Fruit fly (Drosophila melanogaster) whole organism, embryonic: ENCODE measurements around the gene Ten-m.

Experiments used
- Aef1 ChIP-seq: fragments of 200-800 bp; sonication (Bioruptor generic); IDR thresholded peaks from 3 replicates; pipeline ENCODE4 v1.3.6; 2022; ENCODE audit warnings: missing biosample characterization, missing genetic modification characterization
- Atf6 ChIP-seq: fragments of 200-800 bp; sonication (Bioruptor generic); IDR thresholded peaks from 2 replicates; pipeline ENCODE4 v1.3.6; 2022; ENCODE audit warnings: missing biosample characterization, missing genetic modification characterization
- Blimp-1 ChIP-seq: fragments of 200-800 bp; sonication (Bioruptor generic); optimal IDR thresholded peaks from 3 replicates; lab custom pipeline; 2018; ENCODE audit warnings: missing biosample characterization, missing genetic modification characterization, mild to moderate bottlenecking, moderate library complexity, missing genetic modification reagents
- Bteb2 ChIP-seq: fragments of 200-800 bp; sonication (Bioruptor generic); optimal IDR thresholded peaks from 2 replicates; lab custom pipeline; 2016; ENCODE audit warnings: missing biosample characterization, missing genetic modification characterization
- CG10979 ChIP-seq: fragments of 200-800 bp; sonication (Bioruptor generic); optimal IDR thresholded peaks from 2 replicates; lab custom pipeline; 2018; ENCODE audit warnings: missing biosample characterization, mild to moderate bottlenecking, missing genetic modification characterization, moderate library complexity
- CG11456 ChIP-seq: fragments of 200-800 bp; sonication (Bioruptor generic); IDR thresholded peaks from 3 replicates; pipeline ENCODE4 v1.3.6; 2022; ENCODE audit warnings: missing biosample characterization, missing genetic modification characterization
- CG12769 ChIP-seq: fragments of 200-800 bp; sonication (Bioruptor generic); optimal IDR thresholded peaks from 2 replicates; lab custom pipeline; 2019; ENCODE audit warnings: missing biosample characterization, mild to moderate bottlenecking, missing genetic modification characterization, moderate library complexity
- CG15601 ChIP-seq: fragments of 200-800 bp; sonication (Bioruptor generic); optimal IDR thresholded peaks from 3 replicates; lab custom pipeline; 2019; ENCODE audit warnings: missing biosample characterization, mild to moderate bottlenecking, missing genetic modification characterization, moderate library complexity
- CG17802 ChIP-seq: fragments of 200-800 bp; sonication (Bioruptor generic); optimal IDR thresholded peaks from 2 replicates; lab custom pipeline; 2018; ENCODE audit warnings: missing biosample characterization, mild to moderate bottlenecking, missing genetic modification characterization, moderate library complexity
- CG17912 ChIP-seq: fragments of 200-800 bp; sonication (Bioruptor generic); optimal IDR thresholded peaks from 2 replicates; lab custom pipeline; 2018; ENCODE audit warnings: missing biosample characterization, mild to moderate bottlenecking, missing genetic modification characterization
- CG31441 ChIP-seq: fragments of 200-800 bp; sonication (Bioruptor generic); IDR thresholded peaks from 2 replicates; pipeline ENCODE4 v1.3.6; 2022; ENCODE audit warnings: missing biosample characterization, missing genetic modification characterization
- CG3163 ChIP-seq: fragments of 200-800 bp; sonication (Bioruptor generic); optimal IDR thresholded peaks from 3 replicates; lab custom pipeline; 2016; ENCODE audit warnings: missing biosample characterization, missing genetic modification characterization
- CG32532 ChIP-seq: fragments of 200-800 bp; sonication (Bioruptor generic); IDR thresholded peaks from 2 replicates; pipeline ENCODE4 v1.3.6; 2022; ENCODE audit warnings: missing biosample characterization, missing genetic modification characterization
- CG3281 ChIP-seq: fragments of 200-800 bp; sonication (Bioruptor generic); optimal IDR thresholded peaks from 3 replicates; lab custom pipeline; 2017; ENCODE audit warnings: missing biosample characterization, mild to moderate bottlenecking, missing genetic modification characterization
- CG4404 ChIP-seq: fragments of 200-800 bp; sonication (Bioruptor generic); IDR thresholded peaks from 2 replicates; pipeline ENCODE4 v1.3.6; 2022; ENCODE audit warnings: missing biosample characterization, missing genetic modification characterization
- CG5245 ChIP-seq: fragments of 200-800 bp; sonication (Bioruptor generic); optimal IDR thresholded peaks from 3 replicates; lab custom pipeline; 2016; ENCODE audit warnings: missing biosample characterization, missing genetic modification characterization
- CG6683 ChIP-seq: fragments of 200-800 bp; sonication (Bioruptor generic); optimal IDR thresholded peaks from 2 replicates; lab custom pipeline; 2017; ENCODE audit warnings: missing biosample characterization, mild to moderate bottlenecking, missing genetic modification characterization, missing genetic modification reagents
- CG8944 ChIP-seq: fragments of 200-800 bp; sonication (Bioruptor generic); optimal IDR thresholded peaks from 3 replicates; lab custom pipeline; 2016; ENCODE audit warnings: missing biosample characterization, missing genetic modification characterization
- CG9876 ChIP-seq: fragments of 200-800 bp; sonication (Bioruptor generic); optimal IDR thresholded peaks from 2 replicates; lab custom pipeline; 2016; ENCODE audit warnings: missing biosample characterization, missing genetic modification characterization
- Hey ChIP-seq: fragments of 200-800 bp; sonication (Bioruptor generic); optimal IDR thresholded peaks from 3 replicates; lab custom pipeline; 2018; ENCODE audit warnings: missing biosample characterization, mild to moderate bottlenecking, missing genetic modification characterization
- Hr78 ChIP-seq, 2 experiments: fragments of 200-800 bp in 1 of 2; fragments of >200 bp in 1 of 2; sonication (Bioruptor generic) in 1 of 2; optimal IDR thresholded peaks; 2 replicates each; lab custom pipeline; 2017 to 2019; ENCODE audit warnings: missing biosample characterization in 2 of 2, missing genetic modification characterization in 2 of 2, mild to moderate bottlenecking in 1 of 2, moderate library complexity in 1 of 2
- MBD-R2 ChIP-seq: fragments of 200-800 bp; sonication (Bioruptor generic); IDR thresholded peaks from 2 replicates; pipeline ENCODE4 v1.3.6; 2022; ENCODE audit warnings: missing biosample characterization, missing genetic modification characterization
- Med ChIP-seq: fragments of 200-800 bp; sonication (Bioruptor generic); peaks from one replicate; lab custom pipeline; 2016; ENCODE audit warnings: missing biosample characterization, missing genetic modification characterization, mild to moderate bottlenecking, inconsistent platforms, moderate library complexity
- Meics ChIP-seq: fragments of 200-800 bp; sonication (Bioruptor generic); optimal IDR thresholded peaks from 2 replicates; lab custom pipeline; 2017; ENCODE audit warnings: missing biosample characterization, mild to moderate bottlenecking, missing genetic modification characterization
- NFAT ChIP-seq: fragments of 200-800 bp; sonication (Bioruptor generic); IDR thresholded peaks from 2 replicates; pipeline ENCODE4 v1.3.6; 2022; ENCODE audit warnings: missing biosample characterization, missing genetic modification characterization
- Oli ChIP-seq: fragments of 200-800 bp; sonication (Bioruptor generic); optimal IDR thresholded peaks from 2 replicates; lab custom pipeline; 2018; ENCODE audit warnings: missing biosample characterization, mild to moderate bottlenecking, missing genetic modification characterization, moderate library complexity
- Rfx ChIP-seq: fragments of 200-800 bp; sonication (Bioruptor generic); IDR thresholded peaks from 2 replicates; pipeline ENCODE4 v1.3.6; 2022; ENCODE audit warnings: missing biosample characterization, missing genetic modification characterization
- Six4 ChIP-seq: fragments of 200-800 bp; sonication (Bioruptor generic); optimal IDR thresholded peaks from 2 replicates; lab custom pipeline; 2016; ENCODE audit warnings: missing biosample characterization, missing genetic modification characterization
- ab ChIP-seq: fragments of 200-800 bp; sonication (Bioruptor generic); optimal IDR thresholded peaks from 2 replicates; lab custom pipeline; 2016; ENCODE audit warnings: missing biosample characterization, missing genetic modification characterization
- abd-A ChIP-seq: fragments of 200-800 bp; sonication (Bioruptor generic); optimal IDR thresholded peaks from 3 replicates; lab custom pipeline; 2019; ENCODE audit warnings: missing biosample characterization, mild to moderate bottlenecking, missing genetic modification characterization, moderate library complexity
- ara ChIP-seq: fragments of 200-800 bp; sonication (Bioruptor generic); IDR thresholded peaks from 2 replicates; pipeline ENCODE4 v1.3.6; 2022; ENCODE audit warnings: missing biosample characterization, missing genetic modification characterization
- bsh ChIP-seq, 2 experiments: fragments of 200-800 bp; sonication (Bioruptor generic); optimal IDR thresholded peaks; 2 replicates each; lab custom pipeline; 2017 to 2018; ENCODE audit warnings: mild to moderate bottlenecking in 2 of 2, missing biosample characterization in 2 of 2, missing genetic modification characterization in 2 of 2, moderate library complexity in 1 of 2
- cas ChIP-seq: fragments of 200-800 bp; sonication (Bioruptor generic); IDR thresholded peaks from 2 replicates; pipeline ENCODE4 v1.3.6; 2022; ENCODE audit warnings: missing biosample characterization, missing genetic modification characterization
- ewg ChIP-seq: fragments of 200-800 bp; sonication (Bioruptor generic); optimal IDR thresholded peaks from 3 replicates; lab custom pipeline; 2017; ENCODE audit warnings: mild to moderate bottlenecking, missing biosample characterization, missing genetic modification reagents, missing genetic modification characterization
- exex ChIP-seq: fragments of 200-800 bp; sonication (Bioruptor generic); optimal IDR thresholded peaks from 4 replicates; lab custom pipeline; 2018; ENCODE audit warnings: missing biosample characterization, mild to moderate bottlenecking, missing genetic modification characterization, moderate library complexity
- ftz-f1 ChIP-seq: fragments of 200-800 bp; sonication (Bioruptor generic); optimal IDR thresholded peaks from 2 replicates; lab custom pipeline; 2016; ENCODE audit warnings: missing biosample characterization, missing genetic modification characterization
- gfzf ChIP-seq: fragments of 200-800 bp; sonication (Bioruptor generic); optimal IDR thresholded peaks from 2 replicates; lab custom pipeline; 2016; ENCODE audit warnings: missing biosample characterization, mild to moderate bottlenecking, missing genetic modification characterization, moderate library complexity
- gsb ChIP-seq: fragments of 200-800 bp; sonication (Bioruptor generic); IDR thresholded peaks from 2 replicates; pipeline ENCODE4 v1.3.6; 2022; ENCODE audit warnings: missing biosample characterization, missing genetic modification characterization
- inv ChIP-seq: fragments of 200-800 bp; sonication (Bioruptor generic); IDR thresholded peaks from 2 replicates; pipeline ENCODE4 v1.3.6; 2022; ENCODE audit warnings: missing biosample characterization, missing genetic modification characterization; ENCODE audit not compliant: partially characterized antibody
- maf-S ChIP-seq: fragments of 200-800 bp; sonication (Bioruptor generic); optimal IDR thresholded peaks from 2 replicates; lab custom pipeline; 2016; ENCODE audit warnings: missing biosample characterization, missing genetic modification characterization
- pan ChIP-seq, 4 experiments: fragments of >200 bp in 3 of 4; fragments of 200-800 bp in 1 of 4; sonication (Bioruptor generic) in 1 of 4; optimal IDR thresholded peaks in 3 of 4; IDR thresholded peaks in 1 of 4; 2 replicates each; pipeline versions ENCODE4 v1.3.6 to Lab custom; 2017 to 2022; ENCODE audit warnings: missing biosample characterization in 2 of 4, missing genetic modification characterization in 2 of 4, mixed read lengths in 1 of 4
- pho ChIP-seq: fragments of 200-800 bp; sonication (Bioruptor generic); optimal IDR thresholded peaks from 2 replicates; lab custom pipeline; 2016; ENCODE audit warnings: missing biosample characterization, missing genetic modification characterization
- ranshi ChIP-seq: fragments of 200-800 bp; sonication (Bioruptor generic); IDR thresholded peaks from 2 replicates; pipeline ENCODE4 v1.3.6; 2022; ENCODE audit warnings: missing biosample characterization, missing genetic modification characterization
- rib ChIP-seq: fragments of 200-800 bp; sonication (Bioruptor generic); IDR thresholded peaks from 2 replicates; pipeline ENCODE4 v1.3.6; 2022; ENCODE audit warnings: missing biosample characterization, missing genetic modification characterization
- shn ChIP-seq: fragments of 200-800 bp; sonication (Bioruptor generic); optimal IDR thresholded peaks from 3 replicates; lab custom pipeline; 2016; ENCODE audit warnings: missing biosample characterization, missing genetic modification characterization
- sna ChIP-seq: fragments of 200-800 bp; sonication (Bioruptor generic); IDR thresholded peaks from 2 replicates; pipeline ENCODE4 v1.3.6; 2022; ENCODE audit warnings: missing biosample characterization, missing genetic modification characterization; ENCODE audit not compliant: partially characterized antibody
- sr ChIP-seq: fragments of 200-800 bp; sonication (Bioruptor generic); IDR thresholded peaks from 3 replicates; pipeline ENCODE4 v1.3.6; 2022; ENCODE audit warnings: missing biosample characterization, missing genetic modification characterization
- tgo ChIP-seq: fragments of 200-800 bp; sonication (Bioruptor generic); IDR thresholded peaks from 3 replicates; pipeline ENCODE4 v1.3.6; 2022; ENCODE audit warnings: missing biosample characterization, missing genetic modification characterization
- ttk ChIP-seq: fragments of 200-800 bp; sonication (Bioruptor generic); IDR thresholded peaks from 2 replicates; pipeline ENCODE4 v2.1.2; 2022; ENCODE audit warnings: missing biosample characterization, missing genetic modification characterization
- twi ChIP-seq: fragments of 200-800 bp; optimal IDR thresholded peaks from 2 replicates; lab custom pipeline; 2019; ENCODE audit warnings: missing biosample characterization, mild to moderate bottlenecking, missing genetic modification characterization, moderate library complexity
- zen ChIP-seq: fragments of 200-800 bp; sonication (Bioruptor generic); optimal IDR thresholded peaks from 3 replicates; lab custom pipeline; 2018; ENCODE audit warnings: missing biosample characterization, mild to moderate bottlenecking, missing genetic modification characterization, moderate library complexity

Gene Ten-m

DNA sequence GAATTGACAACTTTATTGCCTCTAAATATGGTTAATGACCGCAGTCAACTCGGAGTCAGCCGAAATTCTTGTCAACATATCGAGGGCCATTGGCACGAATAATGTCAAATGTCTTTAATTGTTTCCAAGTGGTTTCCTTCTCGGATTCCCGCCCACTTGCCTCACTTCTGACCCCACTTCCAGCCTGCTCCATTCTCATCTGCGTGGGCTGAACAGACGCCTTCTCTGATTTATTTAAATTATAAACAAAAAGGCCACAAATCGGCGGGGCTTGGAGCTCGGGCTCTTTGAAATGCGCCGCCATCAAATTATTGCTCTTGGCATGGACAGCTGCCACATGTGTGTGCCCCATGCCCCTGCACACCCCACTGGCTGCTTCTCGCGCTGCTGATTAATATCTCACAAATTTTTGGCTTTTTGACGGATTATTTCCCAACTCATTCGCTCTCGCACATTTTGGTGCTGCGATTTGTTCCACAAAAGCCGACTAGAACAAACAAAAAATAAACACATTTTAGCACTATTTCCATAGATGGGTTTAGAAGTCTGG lies 17.4 kb downstream of the Ten-m start (continued):
- TF ChIP-seq exex (tag; lab: Kevin White, UChicago) (no peak), ara (GFP tag; lab: Robert Waterston, UW) (no peak), CG3163 (GFP tag; lab: Kevin White, UChicago) (no peak), Six4 (GFP tag; lab: Kevin White, UChicago) (no peak), Med (GFP tag; lab: Kevin White, UChicago) (peak; percentile 42), ftz-f1 (GFP tag; lab: Kevin White, UChicago) (no peak), CG8944 (GFP tag; lab: Kevin White, UChicago) (no peak), ewg (GFP tag; lab: Kevin White, UChicago) (no peak), bsh (GFP tag; optimal IDR thresholded peaks at IDR 0.05; lab: Kevin White, UChicago) (no peak), shn (GFP tag; lab: Kevin White, UChicago) (no peak), Hr78 (GFP tag; optimal IDR thresholded peaks at IDR 0.05; lab: Kevin White, UChicago) (peak in 1 of 2 experiments; percentile 44), Blimp-1 (no peak), CG31441 (GFP tag; lab: Robert Waterston, UW) (no peak), Rfx (GFP tag; lab: Robert Waterston, UW) (peak; percentile 23; the same call in 1 of the 2 replicates), sr (peak; percentile 97), gfzf (no peak), sna (no peak), MBD-R2 (GFP tag; lab: Robert Waterston, UW) (no peak), CG11456 (GFP tag; lab: Robert Waterston, UW) (no peak), maf-S (GFP tag; lab: Kevin White, UChicago) (no peak), Bteb2 (GFP tag; lab: Kevin White, UChicago) (no peak), Atf6 (GFP tag; lab: Robert Waterston, UW) (no peak), inv (GFP tag; lab: Robert Waterston, UW) (no peak), CG12769 (tag; lab: Kevin White, UChicago) (peak; percentile 29), ranshi (GFP tag; lab: Robert Waterston, UW) (no peak), CG17912 (GFP tag; lab: Kevin White, UChicago) (no peak), pho (no peak), CG17802 (tag; lab: Kevin White, UChicago) (no peak), Aef1 (GFP tag; lab: Robert Waterston, UW) (no peak), tgo (GFP tag; lab: Robert Waterston, UW) (no peak), Meics (GFP tag; lab: Kevin White, UChicago) (no peak), cas (GFP tag; lab: Robert Waterston, UW) (no peak), CG32532 (GFP tag; lab: Robert Waterston, UW) (no peak), ttk (no peak), CG9876 (GFP tag; lab: Kevin White, UChicago) (no peak), Oli (tag; lab: Kevin White, UChicago) (no peak), ab (GFP tag; lab: Kevin White, UChicago) (no peak), CG5245 (GFP tag; lab: Kevin White, UChicago) (no peak), zen (tag; lab: Kevin White, UChicago) (no peak), CG6683 (GFP tag; lab: Kevin White, UChicago) (no peak), abd-A (tag; lab: Kevin White, UChicago) (peak; percentile 65), pan (optimal IDR thresholded peaks at IDR 0.05; lab: Kevin White, UChicago) (no peak), pan (GFP tag; optimal IDR thresholded peaks at IDR 0.05 in 1 of 2, IDR thresholded peaks at IDR 0.05 in 1 of 2) (peak in 1 of 2 experiments; percentile 56), CG10979 (tag; lab: Kevin White, UChicago) (no peak), gsb (GFP tag; lab: Robert Waterston, UW) (no peak), CG3281 (GFP tag; lab: Kevin White, UChicago) (no peak), rib (GFP tag; lab: Robert Waterston, UW) (no peak), NFAT (GFP tag; lab: Robert Waterston, UW) (no peak), Hey (tag; lab: Kevin White, UChicago) (no peak), twi (tag; lab: Kevin White, UChicago) (peak; percentile 83), CG4404 (GFP tag; lab: Robert Waterston, UW) (no peak), CG15601 (tag; lab: Kevin White, UChicago) (no peak)
